Worm (Caenorhabditis elegans): ENCODE measurements around the gene R09H10.1.

ce11 chrIV:10609920-10610319 lies 9.8 kb downstream of the R09H10.1 start:
- TF ChIP-seq him-1 (tag; optimal IDR thresholded peaks at IDR 0.05) (no peak), dao-5 (tag; optimal IDR thresholded peaks at IDR 0.05) (no peak)
